Fruit fly (Drosophila melanogaster): ENCODE data around the gene CG9356.

CG9356 gene

DNA sequence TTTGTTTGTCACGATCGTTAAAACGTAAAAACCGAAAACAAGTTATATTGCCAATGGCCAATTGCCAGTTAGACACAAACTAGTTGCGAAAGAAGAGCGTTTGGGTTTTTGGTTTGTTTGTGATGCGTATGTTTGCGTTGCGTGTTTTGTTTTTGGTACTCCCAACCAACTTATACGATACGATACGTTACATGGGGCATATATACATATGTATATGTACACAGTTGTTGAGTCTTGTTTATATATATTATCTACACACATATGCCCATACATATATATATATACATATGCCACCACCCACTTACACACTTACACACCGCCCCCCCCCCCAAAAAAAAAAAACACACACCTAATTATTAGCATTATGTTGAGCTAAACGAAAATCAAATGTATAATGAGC lies 44.3 kb upstream of the CG9356 start (continued):
- TF ChIP-seq Lpt (GFP tag; optimal IDR thresholded peaks at IDR 0.05) (no peak), kah (GFP tag; optimal IDR thresholded peaks at IDR 0.05) (no peak), ham (GFP tag; IDR thresholded peaks at IDR 0.05) (no peak), CG33557 (GFP tag; optimal IDR thresholded peaks at IDR 0.05) (no peak), az2 (GFP tag; optimal IDR thresholded peaks at IDR 0.05) (no peak), CG13894 (tag; optimal IDR thresholded peaks at IDR 0.05) (no peak), lab (GFP tag; optimal IDR thresholded peaks at IDR 0.05) (peak; percentile 59), CG8281 (tag; optimal IDR thresholded peaks at IDR 0.05) (no peak), chn (GFP tag; optimal IDR thresholded peaks at IDR 0.05) (no peak), Hr78 (GFP tag; optimal IDR thresholded peaks at IDR 0.05) (no peak), tup (GFP tag; optimal IDR thresholded peaks at IDR 0.05) (no peak), CoRest (tag; optimal IDR thresholded peaks at IDR 0.05) (no peak), CG34376 (GFP tag; optimal IDR thresholded peaks at IDR 0.05) (peak; percentile 28), lov (optimal IDR thresholded peaks at IDR 0.05) (no peak), lov (GFP tag; IDR thresholded peaks at IDR 0.05) (no peak), CG7372 (GFP tag; IDR thresholded peaks at IDR 0.05) (no peak), unc-4 (GFP tag; IDR thresholded peaks at IDR 0.05; ENCODE audit: partially characterized antibody) (no peak), CG31441 (GFP tag; IDR thresholded peaks at IDR 0.05) (no peak), ftz-f1 (GFP tag; optimal IDR thresholded peaks at IDR 0.05) (no peak), NK7.1 (GFP tag; optimal IDR thresholded peaks at IDR 0.05) (no peak), CG12659 (GFP tag; optimal IDR thresholded peaks at IDR 0.05) (peak; percentile 7), zfh2 (GFP tag; optimal IDR thresholded peaks at IDR 0.05) (no peak), emc (GFP tag; optimal IDR thresholded peaks at IDR 0.05) (no peak), chm (GFP tag; IDR thresholded peaks at IDR 0.05) (no peak), eyg (GFP tag; optimal IDR thresholded peaks at IDR 0.05) (no peak), insv (GFP tag; optimal IDR thresholded peaks at IDR 0.05) (no peak), CG1832 (GFP tag; optimal IDR thresholded peaks at IDR 0.05) (no peak), CG9215 (GFP tag; IDR thresholded peaks at IDR 0.05) (no peak), Sry-β (GFP tag; optimal IDR thresholded peaks at IDR 0.05) (no peak), CG9797 (GFP tag; optimal IDR thresholded peaks at IDR 0.05) (no peak), CG11085 (GFP tag; IDR thresholded peaks at IDR 0.05) (no peak), Dip3 (GFP tag; optimal IDR thresholded peaks at IDR 0.05) (no peak), bbx (GFP tag; IDR thresholded peaks at IDR 0.05; ENCODE audit: partially characterized antibody) (no peak), sd (tag; optimal IDR thresholded peaks at IDR 0.05) (no peak), CG12744 (GFP tag; optimal IDR thresholded peaks at IDR 0.05) (no peak), pfk (GFP tag; optimal IDR thresholded peaks at IDR 0.05) (peak; percentile 4), CG3838 (GFP tag; optimal IDR thresholded peaks at IDR 0.05) (no peak), Eip74EF (GFP tag; optimal IDR thresholded peaks at IDR 0.05) (no peak), vfl (GFP tag; optimal IDR thresholded peaks at IDR 0.05) (no peak), CG18262 (tag; optimal IDR thresholded peaks at IDR 0.05) (no peak), caup (GFP tag; optimal IDR thresholded peaks at IDR 0.05; ENCODE audit: severe bottlenecking) (peak; percentile 29), wor (GFP tag; IDR thresholded peaks at IDR 0.05) (no peak), psq (GFP tag; optimal IDR thresholded peaks at IDR 0.05) (no peak), CG10267 (tag; optimal IDR thresholded peaks at IDR 0.05) (no peak), ttk (GFP tag; IDR thresholded peaks at IDR 0.05) (no peak), CG13624 (GFP tag; optimal IDR thresholded peaks at IDR 0.05) (no peak), Aef1 (GFP tag; IDR thresholded peaks at IDR 0.05) (no peak), Neu2 (GFP tag; optimal IDR thresholded peaks at IDR 0.05; ENCODE audit: borderline replicate concordance) (no peak), CG11695 (GFP tag; IDR thresholded peaks at IDR 0.05) (no peak), Opbp (GFP tag; IDR thresholded peaks at IDR 0.05; ENCODE audit: partially characterized antibody) (no peak), CG16863 (GFP tag; optimal IDR thresholded peaks at IDR 0.05) (no peak)

Measured in whole organism, embryonic.